Fruit fly (Drosophila melanogaster) whole organism, prepupa: ENCODE data around the gene CG3149.

ENCODE experiments used
- Blimp-1 ChIP-seq: fragments of 200-800 bp; sonication (Bioruptor generic); optimal IDR thresholded peaks from 3 replicates; lab custom pipeline; 2017; ENCODE audit warnings: missing biosample characterization, missing genetic modification characterization, mild to moderate bottlenecking, moderate library complexity, missing genetic modification reagents
- CG10631 ChIP-seq: fragments of 200-800 bp; sonication (Bioruptor generic); optimal IDR thresholded peaks from 2 replicates; lab custom pipeline; 2016; ENCODE audit warnings: missing biosample characterization, missing genetic modification characterization
- CG11294 ChIP-seq: fragments of 200-800 bp; sonication (Bioruptor generic); IDR thresholded peaks from 2 replicates; pipeline ENCODE4 v1.3.6; 2022; ENCODE audit warnings: missing biosample characterization, missing genetic modification characterization
- CG11902 ChIP-seq: fragments of 200-800 bp; sonication (Bioruptor generic); optimal IDR thresholded peaks from 3 replicates; lab custom pipeline; 2016; ENCODE audit warnings: missing biosample characterization, missing genetic modification characterization
- CG15336 ChIP-seq: fragments of 200-800 bp; sonication (Bioruptor generic); IDR thresholded peaks from 2 replicates; pipeline ENCODE4 v1.3.6; 2022; ENCODE audit warnings: missing biosample characterization, missing genetic modification characterization
- CG1621 ChIP-seq: fragments of 200-800 bp; sonication (Bioruptor generic); optimal IDR thresholded peaks from 3 replicates; lab custom pipeline; 2018; ENCODE audit warnings: missing biosample characterization, mild to moderate bottlenecking, missing genetic modification characterization
- CG16779 ChIP-seq: fragments of 200-800 bp; sonication (Bioruptor generic); optimal IDR thresholded peaks from 3 replicates; lab custom pipeline; 2017; ENCODE audit warnings: missing biosample characterization, mild to moderate bottlenecking, missing genetic modification characterization
- CG3032 ChIP-seq: fragments of 200-800 bp; optimal IDR thresholded peaks from 2 replicates; lab custom pipeline; 2019; ENCODE audit warnings: missing biosample characterization, mild to moderate bottlenecking, missing genetic modification characterization, moderate library complexity
- CG34406 ChIP-seq: fragments of 200-800 bp; sonication (Bioruptor generic); optimal IDR thresholded peaks from 3 replicates; lab custom pipeline; 2016; ENCODE audit warnings: missing biosample characterization, missing genetic modification characterization
- CG3919 ChIP-seq: fragments of 200-800 bp; sonication (Bioruptor generic); optimal IDR thresholded peaks from 3 replicates; lab custom pipeline; 2016; ENCODE audit warnings: missing biosample characterization, missing genetic modification characterization
- CG4318 ChIP-seq: fragments of 200-800 bp; sonication (Bioruptor generic); optimal IDR thresholded peaks from 3 replicates; lab custom pipeline; 2017; ENCODE audit warnings: missing biosample characterization, mild to moderate bottlenecking, missing genetic modification characterization
- CG6163 ChIP-seq: fragments of 200-800 bp; sonication (Bioruptor generic); IDR thresholded peaks from 3 replicates; pipeline ENCODE4 v1.3.6; 2022; ENCODE audit warnings: missing biosample characterization, missing genetic modification characterization
- CG6276 ChIP-seq: fragments of 200-800 bp; sonication (Bioruptor generic); optimal IDR thresholded peaks from 2 replicates; lab custom pipeline; 2017; ENCODE audit warnings: missing biosample characterization, mild to moderate bottlenecking, missing genetic modification characterization
- CG6792 ChIP-seq: fragments of 200-800 bp; sonication (Bioruptor generic); optimal IDR thresholded peaks from 3 replicates; lab custom pipeline; 2016; ENCODE audit warnings: missing biosample characterization, missing genetic modification characterization
- CG6808 ChIP-seq: fragments of 200-800 bp; sonication (Bioruptor generic); optimal IDR thresholded peaks from 3 replicates; lab custom pipeline; 2017; ENCODE audit warnings: missing biosample characterization, missing genetic modification characterization, mild to moderate bottlenecking, moderate library complexity, missing genetic modification reagents
- CG6854 ChIP-seq: fragments of 200-800 bp; sonication (Bioruptor generic); optimal IDR thresholded peaks from 2 replicates; lab custom pipeline; 2017; ENCODE audit warnings: missing biosample characterization, mild to moderate bottlenecking, missing genetic modification characterization
- CG7368 ChIP-seq: fragments of 200-800 bp; sonication (Bioruptor generic); optimal IDR thresholded peaks from 3 replicates; lab custom pipeline; 2016; ENCODE audit warnings: missing biosample characterization, missing genetic modification characterization
- CG8119 ChIP-seq: fragments of 200-800 bp; sonication (Bioruptor generic); IDR thresholded peaks from 3 replicates; pipeline ENCODE4 v1.3.6; 2022; ENCODE audit warnings: missing biosample characterization, missing genetic modification characterization
- CG8319 ChIP-seq: fragments of 200-800 bp; sonication (Bioruptor generic); optimal IDR thresholded peaks from 3 replicates; lab custom pipeline; 2016; ENCODE audit warnings: missing biosample characterization, missing genetic modification characterization
- CG8632 ChIP-seq: fragments of 200-800 bp; sonication (Bioruptor generic); optimal IDR thresholded peaks from 3 replicates; lab custom pipeline; 2016; ENCODE audit warnings: missing biosample characterization, missing genetic modification characterization
- Eip75B ChIP-seq: fragments of 200-800 bp; sonication (Bioruptor generic); optimal IDR thresholded peaks from 3 replicates; lab custom pipeline; 2016; ENCODE audit warnings: missing biosample characterization, missing genetic modification characterization
- Eip78C ChIP-seq: fragments of 200-800 bp; sonication (Bioruptor generic); peaks from one replicate; lab custom pipeline; 2016; ENCODE audit warnings: missing biosample characterization, missing genetic modification characterization
- Eip93F ChIP-seq: fragments of 200-800 bp; sonication (Bioruptor generic); optimal IDR thresholded peaks from 2 replicates; lab custom pipeline; 2016; ENCODE audit warnings: missing biosample characterization, mild to moderate bottlenecking, missing genetic modification characterization
- Ets21C ChIP-seq: fragments of 200-800 bp; sonication (Bioruptor generic); optimal IDR thresholded peaks from 3 replicates; lab custom pipeline; 2016; ENCODE audit warnings: missing biosample characterization, missing genetic modification characterization
- Ets96B ChIP-seq: fragments of 200-800 bp; optimal IDR thresholded peaks from 2 replicates; lab custom pipeline; 2019; ENCODE audit warnings: missing biosample characterization, mild to moderate bottlenecking, missing genetic modification characterization, moderate library complexity
- Gug ChIP-seq: fragments of 200-800 bp; sonication (Bioruptor generic); IDR thresholded peaks from 2 replicates; pipeline ENCODE4 v1.3.6; 2022; ENCODE audit warnings: missing biosample characterization, missing genetic modification characterization
- Hr38 ChIP-seq: sonication (Bioruptor generic); optimal IDR thresholded peaks from 2 replicates; lab custom pipeline; 2016; ENCODE audit warnings: missing biosample characterization, missing genetic modification characterization
- Hr39 ChIP-seq: fragments of 200-800 bp; sonication (Bioruptor generic); optimal IDR thresholded peaks from 2 replicates; lab custom pipeline; 2016; ENCODE audit warnings: missing biosample characterization, missing genetic modification characterization
- Hr4 ChIP-seq: fragments of 200-800 bp; sonication (Bioruptor generic); optimal IDR thresholded peaks from 3 replicates; lab custom pipeline; 2016; ENCODE audit warnings: missing biosample characterization, missing genetic modification characterization
- Lpt ChIP-seq: fragments of 200-800 bp; sonication (Bioruptor generic); optimal IDR thresholded peaks from 3 replicates; lab custom pipeline; 2016; ENCODE audit warnings: missing biosample characterization, missing genetic modification characterization
- Met ChIP-seq: fragments of 200-800 bp; sonication (Bioruptor generic); optimal IDR thresholded peaks from 3 replicates; lab custom pipeline; 2016; ENCODE audit warnings: missing biosample characterization, missing genetic modification characterization
- OdsH ChIP-seq: fragments of 200-800 bp; sonication (Bioruptor generic); optimal IDR thresholded peaks from 3 replicates; lab custom pipeline; 2016; ENCODE audit warnings: missing biosample characterization, missing genetic modification characterization
- Smox ChIP-seq: fragments of 200-800 bp; sonication (Bioruptor generic); optimal IDR thresholded peaks from 3 replicates; lab custom pipeline; 2016; ENCODE audit warnings: missing biosample characterization, missing genetic modification characterization
- Sox102F ChIP-seq: fragments of 200-800 bp; sonication (Bioruptor generic); optimal IDR thresholded peaks from 2 replicates; lab custom pipeline; 2016; ENCODE audit warnings: missing biosample characterization, mild to moderate bottlenecking, missing genetic modification characterization
- Sox15 ChIP-seq: fragments of 200-800 bp; sonication (Bioruptor generic); optimal IDR thresholded peaks from 3 replicates; lab custom pipeline; 2016; ENCODE audit warnings: missing biosample characterization, missing genetic modification characterization
- acj6 ChIP-seq: fragments of 200-800 bp; sonication (Bioruptor generic); optimal IDR thresholded peaks from 3 replicates; lab custom pipeline; 2016; ENCODE audit warnings: missing biosample characterization, missing genetic modification characterization
- cyc ChIP-seq: fragments of 200-800 bp; sonication (Bioruptor generic); optimal IDR thresholded peaks from 3 replicates; lab custom pipeline; 2016; ENCODE audit warnings: missing biosample characterization, missing genetic modification characterization
- dac ChIP-seq: fragments of 200-800 bp; sonication (Bioruptor generic); optimal IDR thresholded peaks from 2 replicates; lab custom pipeline; 2017; ENCODE audit warnings: missing biosample characterization, mild to moderate bottlenecking, missing genetic modification characterization
- eg ChIP-seq: fragments of 200-800 bp; sonication (Bioruptor generic); IDR thresholded peaks from 3 replicates; pipeline ENCODE4 v1.3.6; 2022; ENCODE audit warnings: missing biosample characterization, missing genetic modification characterization
- esn ChIP-seq: fragments of 200-800 bp; sonication (Bioruptor generic); optimal IDR thresholded peaks from 2 replicates; lab custom pipeline; 2016; ENCODE audit warnings: missing biosample characterization, mild to moderate bottlenecking, missing genetic modification characterization, moderate library complexity
- fd59A ChIP-seq: fragments of 200-800 bp; sonication (Bioruptor generic); optimal IDR thresholded peaks from 2 replicates; lab custom pipeline; 2017; ENCODE audit warnings: missing biosample characterization, mild to moderate bottlenecking, missing genetic modification characterization, missing genetic modification reagents
- fd85E ChIP-seq: fragments of 200-800 bp; sonication (Bioruptor generic); optimal IDR thresholded peaks from 3 replicates; lab custom pipeline; 2016; ENCODE audit warnings: missing biosample characterization, missing genetic modification characterization
- lz ChIP-seq: fragments of 200-800 bp; sonication (Bioruptor generic); optimal IDR thresholded peaks from 3 replicates; lab custom pipeline; 2016; ENCODE audit warnings: missing biosample characterization, missing genetic modification characterization
- salr ChIP-seq, 2 experiments: fragments of 200-800 bp; sonication (Bioruptor generic); optimal IDR thresholded peaks; 3 replicates each; lab custom pipeline; 2016 to 2018; ENCODE audit warnings: missing biosample characterization in 2 of 2, missing genetic modification characterization in 2 of 2, mild to moderate bottlenecking in 1 of 2
- spab ChIP-seq: fragments of 200-800 bp; sonication (Bioruptor generic); optimal IDR thresholded peaks from 2 replicates; lab custom pipeline; 2017; ENCODE audit warnings: missing biosample characterization, mild to moderate bottlenecking, missing genetic modification characterization, missing genetic modification reagents
- ss ChIP-seq, 2 experiments: fragments of 200-800 bp; sonication (Bioruptor generic); optimal IDR thresholded peaks; 2 replicates in 1 of 2; 3 replicates in 1 of 2; lab custom pipeline; 2017 to 2018; ENCODE audit warnings: mild to moderate bottlenecking in 2 of 2, missing biosample characterization in 2 of 2, missing genetic modification characterization in 2 of 2, moderate library complexity in 1 of 2
- svp ChIP-seq: fragments of 200-800 bp; sonication (Bioruptor generic); peaks from one replicate; lab custom pipeline; 2016; ENCODE audit warnings: missing biosample characterization, missing genetic modification characterization
- vri ChIP-seq: fragments of 200-800 bp; sonication (Bioruptor generic); optimal IDR thresholded peaks from 3 replicates; lab custom pipeline; 2016; ENCODE audit warnings: missing biosample characterization, mild to moderate bottlenecking, missing genetic modification characterization

Gene CG3149

dm6 chrX:5714786-5715185 is 19.8 kb upstream of the CG3149 start:
- TF ChIP-seq CG11294 (GFP tag; lab: Robert Waterston, UW), result no peak

DNA sequence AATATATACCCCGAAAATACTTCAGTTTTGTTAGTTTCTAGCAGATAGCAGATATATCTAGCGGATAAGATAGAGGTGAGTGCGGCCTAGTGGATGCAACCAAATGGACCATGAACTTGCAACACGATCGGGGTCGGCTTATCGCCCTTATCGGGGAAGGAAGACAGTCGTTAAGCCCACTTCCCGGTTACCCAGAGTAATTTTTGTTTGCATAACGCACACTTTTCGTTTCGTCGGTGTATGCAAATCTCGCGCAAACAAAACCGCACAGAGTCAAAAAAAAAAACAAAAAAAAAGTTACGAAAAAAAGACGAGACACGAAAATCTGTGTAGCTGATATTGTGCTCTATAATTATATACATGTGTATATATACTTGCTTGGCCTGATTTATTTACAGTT is 18.0 kb upstream of the CG3149 start:
- peak; percentile 22; the same call in 1 of the 3 replicates for TF ChIP-seq CG6163 (GFP tag; lab: Robert Waterston, UW)
- TF ChIP-seq Eip75B (GFP tag; lab: Kevin White, UChicago), result no peak
- peak; percentile 13 for TF ChIP-seq Eip78C (GFP tag; lab: Kevin White, UChicago)
- TF ChIP-seq svp (GFP tag; lab: Kevin White, UChicago), result peak; percentile 65
- TF ChIP-seq Ets21C (GFP tag; lab: Kevin White, UChicago), result no peak
- TF ChIP-seq vri (GFP tag; lab: Kevin White, UChicago), result no peak
- TF ChIP-seq Sox15 (GFP tag; lab: Kevin White, UChicago), result no peak

DNA sequence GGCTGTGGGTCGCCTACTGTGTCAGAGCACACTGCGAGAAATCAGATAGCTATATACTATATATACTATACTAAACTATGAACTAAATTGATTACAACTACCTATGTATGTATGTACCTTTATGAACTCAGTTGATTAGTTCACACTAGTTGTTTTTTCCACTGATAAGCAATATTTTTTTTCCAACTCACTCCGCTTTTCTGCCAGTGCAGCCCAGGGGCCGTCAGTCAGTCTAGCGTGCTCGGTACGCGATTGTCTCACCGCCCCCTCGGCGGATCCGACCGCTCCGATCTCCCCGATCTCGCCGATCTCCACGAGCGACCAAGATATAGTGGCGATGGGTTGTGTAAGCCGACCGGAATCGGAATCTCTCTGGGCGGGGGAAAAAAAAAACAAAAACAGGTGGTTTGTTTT is 10.9 kb upstream of the CG3149 start:
- TF ChIP-seq Eip75B (GFP tag; lab: Kevin White, UChicago), result peak; percentile 71
- TF ChIP-seq CG6276 (GFP tag; lab: Kevin White, UChicago), result peak; percentile 84
- peak; percentile 66 to 74 for TF ChIP-seq ss (GFP tag; optimal IDR thresholded peaks at IDR 0.05; lab: Kevin White, UChicago)
- peak; percentile 12 for TF ChIP-seq CG34406 (GFP tag; lab: Kevin White, UChicago)
- TF ChIP-seq CG3919, result peak; percentile 79
- peak; percentile 88 for TF ChIP-seq Eip78C (GFP tag; lab: Kevin White, UChicago)
- TF ChIP-seq Hr39, result no peak
- TF ChIP-seq Eip93F (GFP tag; lab: Kevin White, UChicago), result no peak
- no peak for TF ChIP-seq Smox
- no peak for TF ChIP-seq Hr38
- peak; percentile 74 for TF ChIP-seq CG3032 (tag; lab: Kevin White, UChicago)
- TF ChIP-seq CG11902, result peak; percentile 36
- no peak for TF ChIP-seq CG8319 (GFP tag; lab: Kevin White, UChicago)
- peak; percentile 74 for TF ChIP-seq CG6808 (GFP tag; lab: Kevin White, UChicago)
- no peak for TF ChIP-seq Blimp-1
- TF ChIP-seq CG8119, result peak; percentile 86
- TF ChIP-seq CG16779 (tag; lab: Kevin White, UChicago), result peak; percentile 81
- peak; percentile 66 for TF ChIP-seq CG4318 (GFP tag; lab: Kevin White, UChicago)
- peak; percentile 51 for TF ChIP-seq OdsH (GFP tag; lab: Kevin White, UChicago)
- peak; percentile 70 for TF ChIP-seq dac
- TF ChIP-seq spab, result peak; percentile 70
- TF ChIP-seq cyc, result peak; percentile 4
- peak; percentile 85 for TF ChIP-seq Lpt (GFP tag; lab: Kevin White, UChicago)
- peak; percentile 61 for TF ChIP-seq CG10631 (GFP tag; lab: Kevin White, UChicago)
- peak; percentile 87 for TF ChIP-seq svp (GFP tag; lab: Kevin White, UChicago)
- peak; percentile 25 for TF ChIP-seq CG8632
- peak; percentile 90 for TF ChIP-seq Gug
- TF ChIP-seq Met (GFP tag; lab: Kevin White, UChicago), result peak; percentile 32
- peak; percentile 29 for TF ChIP-seq lz
- no peak for TF ChIP-seq CG6854 (GFP tag; lab: Kevin White, UChicago)
- TF ChIP-seq CG6792 (GFP tag; lab: Kevin White, UChicago), result peak; percentile 49
- peak; percentile 93 for TF ChIP-seq CG15336 (GFP tag; lab: Robert Waterston, UW)
- peak in 1 of 2 experiments; percentile 16 for TF ChIP-seq salr (GFP tag; optimal IDR thresholded peaks at IDR 0.05; lab: Kevin White, UChicago)
- TF ChIP-seq Sox102F (GFP tag; lab: Kevin White, UChicago), result no peak
- TF ChIP-seq Ets96B (tag; lab: Kevin White, UChicago), result peak; percentile 77
- TF ChIP-seq CG6163 (GFP tag; lab: Robert Waterston, UW), result peak; percentile 94
- peak; percentile 55 for TF ChIP-seq CG1621 (tag; lab: Kevin White, UChicago)
- TF ChIP-seq fd85E (GFP tag; lab: Kevin White, UChicago), result no peak
- no peak for TF ChIP-seq esn
- peak; percentile 81 for TF ChIP-seq Hr4 (GFP tag; lab: Kevin White, UChicago)
- TF ChIP-seq fd59A (GFP tag; lab: Kevin White, UChicago), result peak; percentile 20
- peak; percentile 38 for TF ChIP-seq CG7368
- peak; percentile 95 for TF ChIP-seq eg (GFP tag; lab: Robert Waterston, UW)
- peak; percentile 51 for TF ChIP-seq acj6 (GFP tag; lab: Kevin White, UChicago)
